Fruit fly (Drosophila melanogaster) whole organism, embryonic: ENCODE results near the gene CG31650.

ENCODE experiments used
- CG15479 ChIP-seq: fragments of 200-800 bp; sonication (Bioruptor generic); optimal IDR thresholded peaks from 3 replicates; lab custom pipeline; 2019; ENCODE audit warnings: missing biosample characterization, mild to moderate bottlenecking, missing genetic modification characterization, moderate library complexity
- CG2678 ChIP-seq: fragments of 200-800 bp; sonication (Bioruptor generic); optimal IDR thresholded peaks from 3 replicates; lab custom pipeline; 2019; ENCODE audit warnings: missing biosample characterization, mild to moderate bottlenecking, missing genetic modification characterization, moderate library complexity
- CG2712 ChIP-seq: fragments of 200-800 bp; optimal IDR thresholded peaks from 3 replicates; lab custom pipeline; 2019; ENCODE audit warnings: missing biosample characterization, mild to moderate bottlenecking, missing genetic modification characterization, moderate library complexity
- CG5953 ChIP-seq: fragments of 200-800 bp; sonication (Bioruptor generic); IDR thresholded peaks from 2 replicates; pipeline ENCODE4 v1.3.6; 2022; ENCODE audit warnings: missing biosample characterization, missing genetic modification characterization
- CG7745 ChIP-seq: fragments of 200-800 bp; sonication (Bioruptor generic); optimal IDR thresholded peaks from 2 replicates; lab custom pipeline; 2018; ENCODE audit warnings: missing biosample characterization, mild to moderate bottlenecking, missing genetic modification characterization, moderate library complexity
- YL-1 ChIP-seq: fragments of 200-800 bp; sonication (Bioruptor generic); optimal IDR thresholded peaks from 3 replicates; lab custom pipeline; 2017; ENCODE audit warnings: missing biosample characterization, mild to moderate bottlenecking, missing genetic modification characterization
- sna ChIP-seq: fragments of 200-800 bp; sonication (Bioruptor generic); IDR thresholded peaks from 2 replicates; pipeline ENCODE4 v1.3.6; 2022; ENCODE audit warnings: missing biosample characterization, missing genetic modification characterization; ENCODE audit not compliant: partially characterized antibody
- trem ChIP-seq: fragments of 200-800 bp; optimal IDR thresholded peaks from 3 replicates; lab custom pipeline; 2019; ENCODE audit warnings: missing biosample characterization, mild to moderate bottlenecking, missing genetic modification characterization, moderate library complexity

- no peak for TF ChIP-seq CG5953 (GFP tag; lab: Robert Waterston, UW)
- no peak for TF ChIP-seq trem (tag; lab: Kevin White, UChicago)
- TF ChIP-seq CG2712 (tag; lab: Kevin White, UChicago): no peak
- no peak for TF ChIP-seq YL-1
- TF ChIP-seq CG15479 (GFP tag; lab: Kevin White, UChicago): no peak
- no peak for TF ChIP-seq CG2678
- TF ChIP-seq CG7745 (tag; lab: Kevin White, UChicago): no peak
- no peak for TF ChIP-seq sna
Observed at dm6 chr2L:5055528-5055927, 11.0 kb upstream of the CG31650 start.
